Worm (Caenorhabditis elegans): ENCODE measurements around the gene sdz-21.

The sdz-21 gene

ce11 chrIII:5653692-5654105, 3.1 kb downstream of the sdz-21 start (continued):
- TF ChIP-seq snpc-1.1 (tag; optimal IDR thresholded peaks at IDR 0.05; ENCODE audit: insufficient read depth) (peak; percentile 97), fkh-3 (tag; optimal IDR thresholded peaks at IDR 0.05) (no peak), D2030.7 (GFP tag; IDR thresholded peaks at IDR 0.05) (peak; percentile 79), madf-6 (GFP tag; IDR thresholded peaks at IDR 0.05) (peak; percentile 91), bed-2 (GFP tag; IDR thresholded peaks at IDR 0.05) (no peak), ceh-100 (GFP tag; IDR thresholded peaks at IDR 0.05) (peak; percentile 30; the same call in 1 of the 2 replicates), repo-1 (tag; optimal IDR thresholded peaks at IDR 0.05) (peak; percentile 53), T07F8.4 (tag; optimal IDR thresholded peaks at IDR 0.05) (no peak), F23B12.7 (tag; optimal IDR thresholded peaks at IDR 0.05; ENCODE audit: insufficient read depth) (peak; percentile 46), bed-1 (GFP tag; IDR thresholded peaks at IDR 0.05) (no peak), ceh-91 (GFP tag; IDR thresholded peaks at IDR 0.05) (no peak), nfya-1 (tag; optimal IDR thresholded peaks at IDR 0.05; ENCODE audit: borderline replicate concordance, insufficient read depth) (no peak), tlf-1 (GFP tag; optimal IDR thresholded peaks at IDR 0.05) (no peak), efl-1 (GFP tag; optimal IDR thresholded peaks at IDR 0.05) (peak; percentile 34), F33H1.4 (GFP tag; IDR thresholded peaks at IDR 0.05) (peak; percentile 66), snpc-3.4 (tag; optimal IDR thresholded peaks at IDR 0.05) (peak; percentile 97), ZK185.1 (tag; optimal IDR thresholded peaks at IDR 0.05; ENCODE audit: poor library complexity, severe bottlenecking) (peak; percentile 70), pbrm-1 (GFP tag; IDR thresholded peaks at IDR 0.05) (peak; percentile 93), ztf-3 (GFP tag; optimal IDR thresholded peaks at IDR 0.05) (no peak), lin-35 (GFP tag; optimal IDR thresholded peaks at IDR 0.05) (peak in 1 of 3 experiments; percentile 34), hmg-20 (GFP tag; IDR thresholded peaks at IDR 0.05) (0 out of 2 replicates have a peak, but pooled peaks have one; percentile 38), somi-1 (GFP tag; optimal IDR thresholded peaks at IDR 0.05) (peak; percentile 36), mcd-1 (GFP tag; IDR thresholded peaks at IDR 0.05) (peak; percentile 87), Y53G8AR.9 (GFP tag; conservative IDR thresholded peaks at IDR 0.05) (0 out of 2 replicates have a peak, but pooled peaks have one; percentile 28), tbp1 (GFP tag; optimal IDR thresholded peaks at IDR 0.05) (peak; percentile 75), Y53F4B.3 (GFP tag; IDR thresholded peaks at IDR 0.05) (no peak), B0336.3 (GFP tag; IDR thresholded peaks at IDR 0.05) (peak; percentile 88), lin-26 (GFP tag; IDR thresholded peaks at IDR 0.05) (peak; percentile 55; the same call in 1 of the 2 replicates), nfyb-1 (GFP tag; IDR thresholded peaks at IDR 0.05) (peak; percentile 55; the same call in 1 of the 2 replicates), hsf-1 (GFP tag; IDR thresholded peaks at IDR 0.05) (peak; percentile 33; the same call in 1 of the 2 replicates), hrde-1 (tag; optimal IDR thresholded peaks at IDR 0.05; ENCODE audit: borderline replicate concordance) (peak; percentile 45), snpc-4 (GFP tag; optimal IDR thresholded peaks at IDR 0.05) (peak; percentile 96), snpc-4 (tag; optimal IDR thresholded peaks at IDR 0.05) (peak; percentile 94 to 99 (median 98)), nhr-90 (tag; optimal IDR thresholded peaks at IDR 0.05) (no peak), ztf-18 (tag; optimal IDR thresholded peaks at IDR 0.05) (peak; percentile 49), ztf-28 (GFP tag; IDR thresholded peaks at IDR 0.05) (no peak), ztf-22 (GFP tag; optimal IDR thresholded peaks at IDR 0.05) (no peak), lsl-1 (GFP tag; optimal IDR thresholded peaks at IDR 0.05) (peak; percentile 88), athp-1 (tag; optimal IDR thresholded peaks at IDR 0.05) (peak; percentile 59)
